Fruit fly (Drosophila melanogaster) Kc167 (cell line): Measurements from ENCODE around the gene upSET.

Source experiments
- Myc ChIP-seq: fragments of >200 bp; optimal IDR thresholded peaks from 2 replicates; lab custom pipeline; 2017; ENCODE audit warnings: missing external identifiers
- Sin3A ChIP-seq: fragments of >200 bp; optimal IDR thresholded peaks from 2 replicates; lab custom pipeline; 2018; ENCODE audit warnings: missing external identifiers
- h ChIP-seq: fragments of >200 bp; optimal IDR thresholded peaks from 3 replicates; lab custom pipeline; 2018; ENCODE audit warnings: missing external identifiers
- insv ChIP-seq: fragments of >200 bp; optimal IDR thresholded peaks from 3 replicates; lab custom pipeline; 2018; ENCODE audit warnings: missing external identifiers
- psq ChIP-seq: fragments of >200 bp; optimal IDR thresholded peaks from 2 replicates; lab custom pipeline; 2017; ENCODE audit warnings: missing external identifiers
- ttk ChIP-seq: sonication (Bioruptor generic); optimal IDR thresholded peaks from 2 replicates; lab custom pipeline; 2017; ENCODE audit warnings: missing external identifiers

DNA sequence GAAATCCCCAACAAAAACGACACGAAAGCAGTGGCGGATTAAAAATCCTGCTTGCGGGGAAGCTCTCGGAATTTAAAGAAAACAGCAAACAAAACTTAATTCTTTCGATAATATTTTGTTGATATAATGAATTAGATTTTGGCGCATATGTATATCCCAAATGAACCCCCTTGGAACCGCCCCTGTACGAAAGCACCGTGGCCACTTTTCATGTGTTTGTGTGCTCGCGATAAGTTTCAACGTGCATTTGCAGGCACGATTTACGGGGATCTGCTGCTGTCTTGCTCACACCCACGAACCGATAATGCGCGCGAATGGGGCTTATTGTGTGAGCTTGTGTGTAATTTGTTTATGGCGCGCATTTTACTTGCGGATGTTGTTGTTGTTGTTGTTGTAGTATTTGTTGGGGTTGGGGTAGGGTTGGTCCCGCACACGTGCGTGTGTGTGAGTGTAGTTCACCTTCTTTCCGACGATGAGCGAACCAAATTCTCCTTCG, 3.1 kb downstream of the upSET start:
- TF ChIP-seq h (lab: Kevin White, UChicago) (no peak), psq (lab: Kevin White, UChicago) (peak; percentile 44), insv (lab: Kevin White, UChicago) (no peak), ttk (lab: Kevin White, UChicago) (no peak), Myc (lab: Kevin White, UChicago) (no peak), Sin3A (lab: Kevin White, UChicago) (no peak)
